Fruit fly (Drosophila melanogaster): ENCODE data around the gene Ugt37A2.
A peak's percentile ranks its signal among the peaks of the same experiment; 100 is the strongest.

Ugt37A2 gene

dm6 chr3R:12715253-12715652, 24.2 kb upstream of the Ugt37A2 start:
- no peak for TF ChIP-seq CG13204 (GFP tag; optimal IDR thresholded peaks at IDR 0.05)
- TF ChIP-seq CG4496 (GFP tag; IDR thresholded peaks at IDR 0.05), result 0 out of 3 replicates have a peak, but pooled peaks have one; percentile 13

- TF ChIP-seq CG10348 (GFP tag; IDR thresholded peaks at IDR 0.05), result no peak
- TF ChIP-seq Ets98B (GFP tag; IDR thresholded peaks at IDR 0.05), result no peak
- no peak for TF ChIP-seq CG14655 (GFP tag; optimal IDR thresholded peaks at IDR 0.05)
- TF ChIP-seq CG15710 (tag; optimal IDR thresholded peaks at IDR 0.05), result no peak
- no peak for TF ChIP-seq fd96Ca (GFP tag; IDR thresholded peaks at IDR 0.05)
- no peak for TF ChIP-seq CG34367 (tag; optimal IDR thresholded peaks at IDR 0.05)
- TF ChIP-seq D1 (tag; optimal IDR thresholded peaks at IDR 0.05), result no peak
Measured at dm6 chr3R:12716251-12716650, 23.2 kb upstream of the Ugt37A2 start.

dm6 chr3R:12716894-12717293, 22.5 kb upstream of the Ugt37A2 start:
- TF ChIP-seq rn (GFP tag; IDR thresholded peaks at IDR 0.05) (no peak), CG17806 (tag; optimal IDR thresholded peaks at IDR 0.05) (peak; percentile 27), CG4496 (GFP tag; IDR thresholded peaks at IDR 0.05) (peak; percentile 48; the same call in 2 of the 3 replicates), fd96Ca (GFP tag; IDR thresholded peaks at IDR 0.05) (peak; percentile 40; the same call in 2 of the 3 replicates), Pif1B (GFP tag; optimal IDR thresholded peaks at IDR 0.05) (no peak), CG12605 (GFP tag; IDR thresholded peaks at IDR 0.05) (peak; percentile 60; the same call in 1 of the 2 replicates), CG13204 (GFP tag; optimal IDR thresholded peaks at IDR 0.05) (peak; percentile 72), CG8301 (tag; optimal IDR thresholded peaks at IDR 0.05) (no peak), Pif1A (GFP tag; optimal IDR thresholded peaks at IDR 0.05) (no peak), CG15710 (tag; optimal IDR thresholded peaks at IDR 0.05) (peak; percentile 30), CG8159 (tag; optimal IDR thresholded peaks at IDR 0.05) (peak; percentile 44), Snoo (tag; optimal IDR thresholded peaks at IDR 0.05) (peak; percentile 36), EcR (GFP tag; optimal IDR thresholded peaks at IDR 0.05) (peak; percentile 84), D1 (tag; optimal IDR thresholded peaks at IDR 0.05) (no peak), CG34367 (tag; optimal IDR thresholded peaks at IDR 0.05) (peak; percentile 47), Ets98B (GFP tag; IDR thresholded peaks at IDR 0.05) (peak; percentile 34; the same call in 1 of the 2 replicates), CG32121 (GFP tag; IDR thresholded peaks at IDR 0.05) (peak; percentile 30; the same call in 1 of the 2 replicates), CG9948 (tag; optimal IDR thresholded peaks at IDR 0.05) (no peak), CG14655 (GFP tag; optimal IDR thresholded peaks at IDR 0.05) (no peak), gl (tag; optimal IDR thresholded peaks at IDR 0.05) (peak; percentile 88), CG10348 (GFP tag; IDR thresholded peaks at IDR 0.05) (no peak)

dm6 chr3R:12717588-12718535, 21.6 kb upstream of the Ugt37A2 start:
- TF ChIP-seq CG17806 (tag; optimal IDR thresholded peaks at IDR 0.05), result peak; percentile 24
- peak; percentile 0 for TF ChIP-seq gl (tag; optimal IDR thresholded peaks at IDR 0.05)
- TF ChIP-seq CG8159 (tag; optimal IDR thresholded peaks at IDR 0.05), result peak; percentile 26
- TF ChIP-seq CG9948 (tag; optimal IDR thresholded peaks at IDR 0.05), result no peak
- TF ChIP-seq CG14655 (GFP tag; optimal IDR thresholded peaks at IDR 0.05), result peak; percentile 57
- TF ChIP-seq CG10348 (GFP tag; IDR thresholded peaks at IDR 0.05), result no peak
- TF ChIP-seq CG8301 (tag; optimal IDR thresholded peaks at IDR 0.05), result peak; percentile 33
- TF ChIP-seq Pif1A (GFP tag; optimal IDR thresholded peaks at IDR 0.05), result peak; percentile 38
- TF ChIP-seq CG12605 (GFP tag; IDR thresholded peaks at IDR 0.05), result 0 out of 2 replicates have a peak, but pooled peaks have one; percentile 20
- no peak for TF ChIP-seq Pif1B (GFP tag; optimal IDR thresholded peaks at IDR 0.05)
- TF ChIP-seq EcR (GFP tag; optimal IDR thresholded peaks at IDR 0.05), result no peak
- peak; percentile 61 for TF ChIP-seq CG4496 (GFP tag; IDR thresholded peaks at IDR 0.05)
- TF ChIP-seq CG13204 (GFP tag; optimal IDR thresholded peaks at IDR 0.05), result no peak
- no peak; the same call in 1 of the 2 replicates for TF ChIP-seq CG32121 (GFP tag; IDR thresholded peaks at IDR 0.05)
- no peak for TF ChIP-seq CG15710 (tag; optimal IDR thresholded peaks at IDR 0.05)
- TF ChIP-seq Snoo (tag; optimal IDR thresholded peaks at IDR 0.05), result no peak
- TF ChIP-seq Ets98B (GFP tag; IDR thresholded peaks at IDR 0.05), result peak; percentile 61
- TF ChIP-seq CG34367 (tag; optimal IDR thresholded peaks at IDR 0.05), result no peak
- 0 out of 2 replicates have a peak, but pooled peaks have one; percentile 15 for TF ChIP-seq rn (GFP tag; IDR thresholded peaks at IDR 0.05)
- peak; percentile 36; the same call in 1 of the 3 replicates for TF ChIP-seq fd96Ca (GFP tag; IDR thresholded peaks at IDR 0.05)
- no peak for TF ChIP-seq D1 (tag; optimal IDR thresholded peaks at IDR 0.05)

dm6 chr3R:12718536-12719033, 20.9 kb upstream of the Ugt37A2 start:
- TF ChIP-seq CG12605 (GFP tag; IDR thresholded peaks at IDR 0.05), result 0 out of 2 replicates have a peak, but pooled peaks have one; percentile 4
- 0 out of 2 replicates have a peak, but pooled peaks have one; percentile 2 for TF ChIP-seq Ets98B (GFP tag; IDR thresholded peaks at IDR 0.05)
- TF ChIP-seq CG4496 (GFP tag; IDR thresholded peaks at IDR 0.05), result no peak
